Worm (Caenorhabditis elegans): ENCODE measurements around the gene C16C8.26.

- TF ChIP-seq ama-1 (optimal IDR thresholded peaks at IDR 0.05) (no peak), ceh-13 (GFP tag; optimal IDR thresholded peaks at IDR 0.05) (no peak), tbx-37 (GFP tag; conservative IDR thresholded peaks at IDR 0.05) (no peak), flt-1 (GFP tag; IDR thresholded peaks at IDR 0.05) (no peak), hmbx-1 (tag; optimal IDR thresholded peaks at IDR 0.05) (no peak), scrt-1 (GFP tag; IDR thresholded peaks at IDR 0.05) (no peak), tra-4 (tag; optimal IDR thresholded peaks at IDR 0.05) (no peak)
These were observed 9.3 kb downstream of the C16C8.26 start, which contains the start of gene C16C8.25 for ce11 chrII:3448776-3449280.

Measured in whole organism, early embryonic.